Fruit fly (Drosophila melanogaster) whole organism, embryonic: ENCODE data around the gene Tbcd.

ENCODE experiments used
- Atf3 ChIP-seq: fragments of 200-800 bp; sonication (Bioruptor generic); optimal IDR thresholded peaks from 3 replicates; lab custom pipeline; 2016; ENCODE audit warnings: missing biosample characterization, missing genetic modification characterization
- B-H2 ChIP-seq: fragments of 200-800 bp; sonication (Bioruptor generic); optimal IDR thresholded peaks from 2 replicates; lab custom pipeline; 2018; ENCODE audit warnings: missing biosample characterization, mild to moderate bottlenecking, missing genetic modification characterization
- Blimp-1 ChIP-seq: fragments of 200-800 bp; sonication (Bioruptor generic); optimal IDR thresholded peaks from 3 replicates; lab custom pipeline; 2018; ENCODE audit warnings: missing biosample characterization, missing genetic modification characterization, mild to moderate bottlenecking, moderate library complexity, missing genetic modification reagents
- CG10366 ChIP-seq: fragments of 200-800 bp; sonication (Bioruptor generic); IDR thresholded peaks from 2 replicates; pipeline ENCODE4 v1.3.6; 2022; ENCODE audit warnings: missing biosample characterization, missing genetic modification characterization
- CG12104 ChIP-seq: fragments of 200-800 bp; sonication (Bioruptor generic); optimal IDR thresholded peaks from 3 replicates; lab custom pipeline; 2016; ENCODE audit warnings: missing biosample characterization, missing genetic modification characterization
- CG13424 ChIP-seq: fragments of 200-800 bp; sonication (Bioruptor generic); optimal IDR thresholded peaks from 2 replicates; lab custom pipeline; 2019; ENCODE audit warnings: missing biosample characterization, mild to moderate bottlenecking, missing genetic modification characterization, moderate library complexity
- CG1647 ChIP-seq: fragments of 200-800 bp; sonication (Bioruptor generic); optimal IDR thresholded peaks from 3 replicates; lab custom pipeline; 2016; ENCODE audit warnings: missing biosample characterization, missing genetic modification characterization
- CG17802 ChIP-seq: fragments of 200-800 bp; sonication (Bioruptor generic); optimal IDR thresholded peaks from 2 replicates; lab custom pipeline; 2018; ENCODE audit warnings: missing biosample characterization, mild to moderate bottlenecking, missing genetic modification characterization, moderate library complexity
- CG2875 ChIP-seq: fragments of 200-800 bp; sonication (Bioruptor generic); optimal IDR thresholded peaks from 2 replicates; lab custom pipeline; 2017; ENCODE audit warnings: missing biosample characterization, mild to moderate bottlenecking, missing genetic modification characterization, missing genetic modification reagents
- CG2889 ChIP-seq: fragments of 200-800 bp; sonication (Bioruptor generic); IDR thresholded peaks from 3 replicates; pipeline ENCODE4 v1.3.6; 2022; ENCODE audit warnings: missing biosample characterization, missing genetic modification characterization
- CG30403 ChIP-seq: fragments of 200-800 bp; sonication (Bioruptor generic); optimal IDR thresholded peaks from 3 replicates; lab custom pipeline; 2016; ENCODE audit warnings: missing biosample characterization, missing genetic modification characterization
- CG3726 ChIP-seq: fragments of 200-800 bp; sonication (Bioruptor generic); IDR thresholded peaks from 3 replicates; pipeline ENCODE4, ENCODE4 v1.3.6; 2022; ENCODE audit warnings: missing biosample characterization, missing genetic modification characterization
- CG4360 ChIP-seq: fragments of 200-800 bp; sonication (Bioruptor generic); IDR thresholded peaks from 2 replicates; pipeline ENCODE4 v1.3.6; 2022; ENCODE audit warnings: missing biosample characterization, missing genetic modification characterization
- CG4707 ChIP-seq: fragments of 200-800 bp; sonication (Bioruptor generic); optimal IDR thresholded peaks from 2 replicates; lab custom pipeline; 2018; ENCODE audit warnings: missing biosample characterization, mild to moderate bottlenecking, missing genetic modification characterization, moderate library complexity
- CG6654 ChIP-seq: fragments of 200-800 bp; sonication (Bioruptor generic); optimal IDR thresholded peaks from 2 replicates; lab custom pipeline; 2017; ENCODE audit warnings: missing biosample characterization, mild to moderate bottlenecking, missing genetic modification characterization
- CG6689 ChIP-seq: fragments of 200-800 bp; sonication (Bioruptor generic); IDR thresholded peaks from 2 replicates; pipeline ENCODE4 v1.3.6; 2022; ENCODE audit warnings: missing biosample characterization, missing genetic modification characterization
- CG7357 ChIP-seq: fragments of 200-800 bp; sonication (Bioruptor generic); IDR thresholded peaks from 3 replicates; pipeline ENCODE4 v1.3.6; 2022; ENCODE audit warnings: missing biosample characterization, missing genetic modification characterization
- CG8089 ChIP-seq: fragments of 200-800 bp; sonication (Bioruptor generic); optimal IDR thresholded peaks from 3 replicates; lab custom pipeline; 2016; ENCODE audit warnings: missing biosample characterization, missing genetic modification characterization
- CkIIα-i1 ChIP-seq: fragments of 200-800 bp; sonication (Bioruptor generic); IDR thresholded peaks from 2 replicates; pipeline ENCODE4 v1.3.6; 2022; ENCODE audit warnings: missing biosample characterization, missing genetic modification characterization
- D ChIP-seq, 2 experiments: fragments of 200-800 bp in 1 of 2; fragments of >200 bp in 1 of 2; sonication (Bioruptor generic) in 1 of 2; optimal IDR thresholded peaks; 2 replicates in 1 of 2; 3 replicates in 1 of 2; lab custom pipeline; 2017; ENCODE audit warnings: mild to moderate bottlenecking in 1 of 2, missing biosample characterization in 1 of 2, missing genetic modification characterization in 1 of 2, missing genetic modification reagents in 1 of 2
- Dbx ChIP-seq: fragments of 200-800 bp; sonication (Bioruptor generic); IDR thresholded peaks from 3 replicates; pipeline ENCODE4 v1.3.6; 2022; ENCODE audit warnings: missing biosample characterization, missing genetic modification characterization
- Hey ChIP-seq: fragments of 200-800 bp; sonication (Bioruptor generic); optimal IDR thresholded peaks from 3 replicates; lab custom pipeline; 2018; ENCODE audit warnings: missing biosample characterization, mild to moderate bottlenecking, missing genetic modification characterization
- MESR4 ChIP-seq: fragments of 200-800 bp; sonication (Bioruptor generic); optimal IDR thresholded peaks from 2 replicates; lab custom pipeline; 2018; ENCODE audit warnings: missing biosample characterization, mild to moderate bottlenecking, missing genetic modification characterization, moderate library complexity
- NFAT ChIP-seq: fragments of 200-800 bp; sonication (Bioruptor generic); IDR thresholded peaks from 2 replicates; pipeline ENCODE4 v1.3.6; 2022; ENCODE audit warnings: missing biosample characterization, missing genetic modification characterization
- Rx ChIP-seq: fragments of 200-800 bp; sonication (Bioruptor generic); IDR thresholded peaks from 2 replicates; pipeline ENCODE4 v1.3.6; 2022; ENCODE audit warnings: missing biosample characterization, missing genetic modification characterization
- Side ChIP-seq: fragments of 200-800 bp; sonication (Bioruptor generic); optimal IDR thresholded peaks from 2 replicates; lab custom pipeline; 2016; ENCODE audit warnings: missing biosample characterization, missing genetic modification characterization
- Usf ChIP-seq: fragments of 200-800 bp; sonication (Bioruptor generic); optimal IDR thresholded peaks from 2 replicates; lab custom pipeline; 2017; ENCODE audit warnings: missing genotype, missing biosample characterization, missing genetic modification characterization
- ac ChIP-seq: fragments of 200-800 bp; sonication (Bioruptor generic); optimal IDR thresholded peaks from 3 replicates; lab custom pipeline; 2017; ENCODE audit warnings: missing biosample characterization, mild to moderate bottlenecking, missing genetic modification characterization
- bcd ChIP-seq: fragments of 200-800 bp; sonication (Bioruptor generic); optimal IDR thresholded peaks from 2 replicates; lab custom pipeline; 2017; ENCODE audit warnings: missing biosample characterization, mild to moderate bottlenecking, missing genetic modification characterization
- bigmax ChIP-seq: fragments of 200-800 bp; sonication (Bioruptor generic); optimal IDR thresholded peaks from 2 replicates; lab custom pipeline; 2018; ENCODE audit warnings: missing biosample characterization, mild to moderate bottlenecking, missing genetic modification characterization
- btn ChIP-seq: fragments of 200-800 bp; sonication (Bioruptor generic); optimal IDR thresholded peaks from 2 replicates; lab custom pipeline; 2016; ENCODE audit warnings: missing biosample characterization, missing genetic modification characterization
- ci ChIP-seq: fragments of 200-800 bp; sonication (Bioruptor generic); IDR thresholded peaks from 3 replicates; pipeline ENCODE4 v1.3.6; 2022; ENCODE audit warnings: missing biosample characterization, missing genetic modification characterization
- croc ChIP-seq: fragments of 200-800 bp; sonication (Bioruptor generic); conservative IDR thresholded peaks from 3 replicates; pipeline ENCODE4 v1.3.6; 2022; ENCODE audit warnings: missing biosample characterization, missing genetic modification characterization
- crp ChIP-seq, 2 experiments: fragments of 200-800 bp; sonication (Bioruptor generic); optimal IDR thresholded peaks; 2 replicates in 1 of 2; 3 replicates in 1 of 2; lab custom pipeline; 2017; ENCODE audit warnings: missing biosample characterization in 2 of 2, missing genetic modification characterization in 2 of 2, mild to moderate bottlenecking in 1 of 2, moderate library complexity in 1 of 2
- danr ChIP-seq: fragments of 200-800 bp; sonication (Bioruptor generic); IDR thresholded peaks from 2 replicates; pipeline ENCODE4 v1.3.6; 2022; ENCODE audit warnings: missing biosample characterization, missing genetic modification characterization
- dm ChIP-seq: fragments of 200-800 bp; sonication (Bioruptor generic); optimal IDR thresholded peaks from 3 replicates; lab custom pipeline; 2016; ENCODE audit warnings: missing biosample characterization, missing genetic modification characterization
- esg ChIP-seq: fragments of 200-800 bp; sonication (Bioruptor generic); conservative IDR thresholded peaks from 2 replicates; pipeline ENCODE4 v1.3.6; 2022; ENCODE audit warnings: missing biosample characterization, missing genetic modification characterization
- gsb-n ChIP-seq: fragments of 200-800 bp; sonication (Bioruptor generic); optimal IDR thresholded peaks from 3 replicates; lab custom pipeline; 2018; ENCODE audit warnings: missing biosample characterization, mild to moderate bottlenecking, missing genetic modification characterization
- knrl ChIP-seq: fragments of 200-800 bp; sonication (Bioruptor generic); IDR thresholded peaks from 3 replicates; pipeline ENCODE4 v1.3.6; 2022; ENCODE audit warnings: missing biosample characterization, missing genetic modification characterization; ENCODE audit not compliant: partially characterized antibody
- lab ChIP-seq: fragments of 200-800 bp; sonication (Bioruptor generic); optimal IDR thresholded peaks from 3 replicates; lab custom pipeline; 2017; ENCODE audit warnings: missing biosample characterization, missing genetic modification characterization, mild to moderate bottlenecking, moderate library complexity, missing genetic modification reagents
- mld ChIP-seq: fragments of 200-800 bp; sonication (Bioruptor generic); IDR thresholded peaks from 3 replicates; pipeline ENCODE4 v1.3.6; 2022; ENCODE audit warnings: missing biosample characterization, missing genetic modification characterization; ENCODE audit not compliant: partially characterized antibody
- oc ChIP-seq: fragments of 200-800 bp; sonication (Bioruptor generic); optimal IDR thresholded peaks from 2 replicates; lab custom pipeline; 2018; ENCODE audit warnings: missing biosample characterization, mild to moderate bottlenecking, missing genetic modification characterization, moderate library complexity
- p53 ChIP-seq: fragments of 200-800 bp; sonication (Bioruptor generic); optimal IDR thresholded peaks from 2 replicates; lab custom pipeline; 2016; ENCODE audit warnings: missing biosample characterization, missing genetic modification characterization
- peb ChIP-seq: fragments of 200-800 bp; sonication (Bioruptor generic); IDR thresholded peaks from 2 replicates; pipeline ENCODE4 v1.3.6; 2022; ENCODE audit warnings: missing biosample characterization, missing genetic modification characterization
- row ChIP-seq: fragments of 200-800 bp; sonication (Bioruptor generic); IDR thresholded peaks from 3 replicates; pipeline ENCODE4 v1.3.6; 2022; ENCODE audit warnings: missing biosample characterization, missing genetic modification characterization
- sr ChIP-seq: fragments of 200-800 bp; sonication (Bioruptor generic); IDR thresholded peaks from 3 replicates; pipeline ENCODE4 v1.3.6; 2022; ENCODE audit warnings: missing biosample characterization, missing genetic modification characterization
- ssp ChIP-seq: fragments of 200-800 bp; sonication (Bioruptor generic); IDR thresholded peaks from 2 replicates; pipeline ENCODE4 v1.3.6; 2022; ENCODE audit warnings: missing biosample characterization, missing genetic modification characterization
- tna ChIP-seq: fragments of 200-800 bp; sonication (Bioruptor generic); IDR thresholded peaks from 2 replicates; pipeline ENCODE4 v1.3.6; 2022; ENCODE audit warnings: missing biosample characterization, missing genetic modification characterization; ENCODE audit not compliant: partially characterized antibody
- wek ChIP-seq: fragments of 200-800 bp; sonication (Bioruptor generic); optimal IDR thresholded peaks from 3 replicates; lab custom pipeline; 2018; ENCODE audit warnings: missing biosample characterization, mild to moderate bottlenecking, missing genetic modification characterization, moderate library complexity
- zfh2 ChIP-seq: fragments of 200-800 bp; sonication (Bioruptor generic); optimal IDR thresholded peaks from 2 replicates; lab custom pipeline; 2016; ENCODE audit warnings: missing biosample characterization, missing genetic modification characterization

The Tbcd gene

dm6 chr2L:2147208-2147607, at the start of gene Tbcd, which contains the start of gene CG11723 (continued):
- peak; percentile 69 for TF ChIP-seq CG2875 (GFP tag; lab: Kevin White, UChicago)
- TF ChIP-seq danr = peak; percentile 77
- TF ChIP-seq ci = peak; percentile 96
- peak; percentile 87 for TF ChIP-seq CG8089 (GFP tag; lab: Kevin White, UChicago)
- TF ChIP-seq croc (GFP tag; lab: Robert Waterston, UW) = peak; percentile 86
- TF ChIP-seq zfh2 (GFP tag; lab: Kevin White, UChicago) = peak; percentile 90
- peak; percentile 52; the same call in 2 of the 3 replicates for TF ChIP-seq knrl (GFP tag; lab: Robert Waterston, UW)
- peak; percentile 84 for TF ChIP-seq CG7357 (GFP tag; lab: Robert Waterston, UW)
- peak; percentile 95 for TF ChIP-seq CG10366
- peak; percentile 86 for TF ChIP-seq Side (GFP tag; lab: Kevin White, UChicago)
- peak; percentile 77 for TF ChIP-seq Usf (GFP tag; lab: Kevin White, UChicago)
- peak; percentile 71 for TF ChIP-seq CG17802 (tag; lab: Kevin White, UChicago)
- no peak for TF ChIP-seq B-H2
- TF ChIP-seq Blimp-1 (GFP tag; lab: Kevin White, UChicago) = no peak
- TF ChIP-seq tna = no peak
- peak; percentile 86 for TF ChIP-seq NFAT (GFP tag; lab: Robert Waterston, UW)
- peak; percentile 64 for TF ChIP-seq wek (GFP tag; lab: Kevin White, UChicago)
- no peak for TF ChIP-seq lab (GFP tag; lab: Kevin White, UChicago)
- TF ChIP-seq Dbx (GFP tag; lab: Robert Waterston, UW) = peak; percentile 87
- peak; percentile 92 for TF ChIP-seq esg (GFP tag; lab: Robert Waterston, UW)
- no peak for TF ChIP-seq gsb-n (tag; lab: Kevin White, UChicago)
- TF ChIP-seq CG2889 (GFP tag; lab: Robert Waterston, UW) = peak; percentile 87
- peak; percentile 68 for TF ChIP-seq CG4360 (GFP tag; lab: Robert Waterston, UW)
- peak; percentile 18; the same call in 1 of the 2 replicates for TF ChIP-seq CkIIα-i1 (GFP tag; lab: Robert Waterston, UW)
- TF ChIP-seq Rx (GFP tag; lab: Robert Waterston, UW) = peak; percentile 86
- peak; percentile 72 for TF ChIP-seq CG1647 (GFP tag; lab: Kevin White, UChicago)
- peak; percentile 63 for TF ChIP-seq CG6654 (GFP tag; lab: Kevin White, UChicago)
- no peak for TF ChIP-seq oc (tag; lab: Kevin White, UChicago)
- TF ChIP-seq row (GFP tag; lab: Robert Waterston, UW) = peak; percentile 98
- peak; percentile 88 for TF ChIP-seq CG30403 (GFP tag; lab: Kevin White, UChicago)
- TF ChIP-seq mld (GFP tag; lab: Robert Waterston, UW) = no peak
- TF ChIP-seq ssp (GFP tag; lab: Robert Waterston, UW) = peak; percentile 81
- TF ChIP-seq btn (GFP tag; lab: Kevin White, UChicago) = peak; percentile 49
- peak; percentile 66; the same call in 2 of the 3 replicates for TF ChIP-seq sr (GFP tag; lab: Robert Waterston, UW)
- peak; percentile 33 for TF ChIP-seq CG4707 (GFP tag; lab: Kevin White, UChicago)
- TF ChIP-seq bigmax = no peak
- peak; percentile 88 for TF ChIP-seq CG3726 (GFP tag; lab: Robert Waterston, UW)
- TF ChIP-seq CG13424 (tag; lab: Kevin White, UChicago) = peak; percentile 92
- peak; percentile 72 for TF ChIP-seq dm (GFP tag; lab: Kevin White, UChicago)
- TF ChIP-seq D (optimal IDR thresholded peaks at IDR 0.05; lab: Kevin White, UChicago) = no peak
- TF ChIP-seq D (GFP tag; optimal IDR thresholded peaks at IDR 0.05; lab: Kevin White, UChicago) = peak; percentile 75
- TF ChIP-seq MESR4 (GFP tag; lab: Kevin White, UChicago) = peak; percentile 56
- peak; percentile 93 for TF ChIP-seq CG6689 (GFP tag; lab: Robert Waterston, UW)
- peak; percentile 64 for TF ChIP-seq p53 (GFP tag; lab: Kevin White, UChicago)
- peak; percentile 86 for TF ChIP-seq bcd (GFP tag; lab: Kevin White, UChicago)
- peak; percentile 50 for TF ChIP-seq ac (GFP tag; lab: Kevin White, UChicago)
- TF ChIP-seq Hey (tag; lab: Kevin White, UChicago) = no peak
- peak; percentile 83 for TF ChIP-seq Atf3 (GFP tag; lab: Kevin White, UChicago)
- TF ChIP-seq CG12104 (GFP tag; lab: Kevin White, UChicago) = peak; percentile 78
- peak; percentile 79 to 92 for TF ChIP-seq crp (GFP tag; optimal IDR thresholded peaks at IDR 0.05; lab: Kevin White, UChicago)
- peak; percentile 90 for TF ChIP-seq peb
